Fruit fly (Drosophila melanogaster): ENCODE measurements around the gene CG10681.

Gene CG10681

DNA sequence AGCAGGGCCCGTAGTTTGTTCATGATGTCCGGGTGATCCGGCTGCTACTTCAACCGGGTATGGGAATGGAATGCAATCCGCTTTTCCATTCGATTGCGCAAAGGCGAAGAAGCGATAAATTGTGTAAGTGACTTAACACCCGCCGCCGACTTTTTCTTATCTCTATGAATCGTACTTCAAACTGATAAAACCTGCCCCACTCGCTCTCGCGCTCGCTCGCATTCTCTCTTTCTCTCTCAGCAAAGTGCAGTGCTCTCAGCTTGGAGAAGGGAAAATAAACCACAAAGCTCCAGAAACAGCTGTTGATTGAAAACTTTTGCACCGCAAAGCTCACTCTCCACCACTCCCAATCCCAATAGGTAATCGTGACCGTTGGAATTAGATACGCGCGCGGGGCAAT, 11.4 kb upstream of the CG10681 start (continued):
- no peak for TF ChIP-seq bbx (GFP tag; IDR thresholded peaks at IDR 0.05; ENCODE audit: partially characterized antibody)
- no peak; the same call in 1 of the 2 replicates for TF ChIP-seq Scr (GFP tag; IDR thresholded peaks at IDR 0.05; ENCODE audit: partially characterized antibody)
- TF ChIP-seq CG17385 (GFP tag; optimal IDR thresholded peaks at IDR 0.05), result peak; percentile 2
- no peak for TF ChIP-seq Opbp (GFP tag; IDR thresholded peaks at IDR 0.05; ENCODE audit: partially characterized antibody)
- TF ChIP-seq al (GFP tag; IDR thresholded peaks at IDR 0.05), result no peak
- TF ChIP-seq zen2 (GFP tag; IDR thresholded peaks at IDR 0.05; ENCODE audit: partially characterized antibody), result peak; percentile 61; the same call in 2 of the 3 replicates
- no peak for TF ChIP-seq her (GFP tag; optimal IDR thresholded peaks at IDR 0.05)
- TF ChIP-seq insv (GFP tag; optimal IDR thresholded peaks at IDR 0.05), result no peak
- TF ChIP-seq CG6689 (GFP tag; IDR thresholded peaks at IDR 0.05), result no peak
- no peak for TF ChIP-seq Dref (GFP tag; IDR thresholded peaks at IDR 0.05)
- TF ChIP-seq CG8388 (GFP tag; optimal IDR thresholded peaks at IDR 0.05), result no peak
- TF ChIP-seq ci (GFP tag; IDR thresholded peaks at IDR 0.05), result 0 out of 3 replicates have a peak, but pooled peaks have one; percentile 37
- TF ChIP-seq Sin3A (optimal IDR thresholded peaks at IDR 0.05), result no peak
- TF ChIP-seq tio (GFP tag; optimal IDR thresholded peaks at IDR 0.05), result no peak
- no peak for TF ChIP-seq Lim3 (GFP tag; IDR thresholded peaks at IDR 0.05)
- TF ChIP-seq gem (tag; optimal IDR thresholded peaks at IDR 0.05), result no peak
- TF ChIP-seq CG4424 (GFP tag; optimal IDR thresholded peaks at IDR 0.05), result no peak
- TF ChIP-seq pita (GFP tag; optimal IDR thresholded peaks at IDR 0.05), result no peak
- TF ChIP-seq CG16815 (GFP tag; optimal IDR thresholded peaks at IDR 0.05), result no peak
- TF ChIP-seq CG7357 (GFP tag; IDR thresholded peaks at IDR 0.05), result no peak
- no peak for TF ChIP-seq abd-A (tag; optimal IDR thresholded peaks at IDR 0.05)
- peak; percentile 77 for TF ChIP-seq sd (tag; optimal IDR thresholded peaks at IDR 0.05)
- no peak for TF ChIP-seq CG9797 (GFP tag; optimal IDR thresholded peaks at IDR 0.05)
- no peak for TF ChIP-seq NC2β (GFP tag; optimal IDR thresholded peaks at IDR 0.05)
- TF ChIP-seq hkb (optimal IDR thresholded peaks at IDR 0.05), result no peak
- peak; percentile 40; the same call in 1 of the 2 replicates for TF ChIP-seq hkb (GFP tag; IDR thresholded peaks at IDR 0.05)
- TF ChIP-seq CG9817 (tag; optimal IDR thresholded peaks at IDR 0.05), result no peak
- TF ChIP-seq sima (GFP tag; optimal IDR thresholded peaks at IDR 0.05), result no peak
- no peak for TF ChIP-seq HLH4C (GFP tag; IDR thresholded peaks at IDR 0.05; ENCODE audit: partially characterized antibody)
- TF ChIP-seq sqz (GFP tag; optimal IDR thresholded peaks at IDR 0.05), result no peak
- no peak for TF ChIP-seq CG6854 (GFP tag; optimal IDR thresholded peaks at IDR 0.05)
- TF ChIP-seq stc (GFP tag; IDR thresholded peaks at IDR 0.05), result no peak; the same call in 1 of the 2 replicates
- TF ChIP-seq dm (GFP tag; optimal IDR thresholded peaks at IDR 0.05), result no peak
- no peak for TF ChIP-seq CG10543 (GFP tag; optimal IDR thresholded peaks at IDR 0.05)
- no peak for TF ChIP-seq ATbp (GFP tag; optimal IDR thresholded peaks at IDR 0.05)
- no peak for TF ChIP-seq tap (tag; optimal IDR thresholded peaks at IDR 0.05)
- TF ChIP-seq CG18764 (GFP tag; optimal IDR thresholded peaks at IDR 0.05), result no peak
- no peak for TF ChIP-seq row (GFP tag; IDR thresholded peaks at IDR 0.05)
- TF ChIP-seq lbe (GFP tag; optimal IDR thresholded peaks at IDR 0.05), result peak; percentile 69
- TF ChIP-seq fu2 (GFP tag; optimal IDR thresholded peaks at IDR 0.05), result no peak
- 0 out of 3 replicates have a peak, but pooled peaks have one; percentile 17 for TF ChIP-seq CG6175 (GFP tag; IDR thresholded peaks at IDR 0.05)
- TF ChIP-seq CG4282 (GFP tag; optimal IDR thresholded peaks at IDR 0.05), result no peak
- TF ChIP-seq toy (GFP tag; IDR thresholded peaks at IDR 0.05), result no peak
- no peak for TF ChIP-seq Stat92E (GFP tag; optimal IDR thresholded peaks at IDR 0.05)
- TF ChIP-seq tin (GFP tag; optimal IDR thresholded peaks at IDR 0.05), result no peak
- no peak for TF ChIP-seq chif (GFP tag; optimal IDR thresholded peaks at IDR 0.05)
- TF ChIP-seq E2f2 (GFP tag; IDR thresholded peaks at IDR 0.05), result no peak
- no peak for TF ChIP-seq HmgZ (tag; optimal IDR thresholded peaks at IDR 0.05)
- TF ChIP-seq CG7271 (tag; optimal IDR thresholded peaks at IDR 0.05), result no peak
- TF ChIP-seq corto (GFP tag; optimal IDR thresholded peaks at IDR 0.05), result peak; percentile 12
- TF ChIP-seq crp (GFP tag; optimal IDR thresholded peaks at IDR 0.05), result peak in 1 of 2 experiments; percentile 63
